Worm (Caenorhabditis elegans): Measurements from ENCODE around the gene C50B6.9.
A peak's percentile ranks its signal among the peaks of the same experiment; 100 is the strongest.

C50B6.9 gene

ce11 chrV:13357652-13358281 is 21.6 kb downstream of the C50B6.9 start, which contains the start of gene F32H5.1 (continued):
- TF ChIP-seq unc-98 (GFP tag; IDR thresholded peaks at IDR 0.05) (no peak), ceh-82 (tag; optimal IDR thresholded peaks at IDR 0.05) (no peak), C04F5.9 (tag; optimal IDR thresholded peaks at IDR 0.05) (no peak), egl-13 (tag; optimal IDR thresholded peaks at IDR 0.05) (no peak), xbp-1 (tag; optimal IDR thresholded peaks at IDR 0.05) (no peak), efl-3 (GFP tag; optimal IDR thresholded peaks at IDR 0.05) (no peak), nhr-85 (tag) (peak; percentile 65), elt-2 (tag; optimal IDR thresholded peaks at IDR 0.05) (peak; percentile 91), fkh-8 (tag; optimal IDR thresholded peaks at IDR 0.05) (no peak)

- TF ChIP-seq fkh-8 (tag; optimal IDR thresholded peaks at IDR 0.05): no peak
- peak; percentile 17 for TF ChIP-seq blmp-1 (tag; optimal IDR thresholded peaks at IDR 0.05)
- peak in 1 of 2 experiments; percentile 36 for TF ChIP-seq lin-35 (GFP tag; optimal IDR thresholded peaks at IDR 0.05)
- no peak for TF ChIP-seq mef-2 (tag; optimal IDR thresholded peaks at IDR 0.05)
- peak in 1 of 6 experiments; percentile 53 for TF ChIP-seq elt-3 (tag; optimal IDR thresholded peaks at IDR 0.05)
- no peak for TF ChIP-seq C04F5.9 (tag; optimal IDR thresholded peaks at IDR 0.05)
- no peak for TF ChIP-seq sox-4 (tag; optimal IDR thresholded peaks at IDR 0.05)
- TF ChIP-seq dsc-1 (tag; optimal IDR thresholded peaks at IDR 0.05): no peak
- peak; percentile 42; the same call in 1 of the 2 replicates for TF ChIP-seq nhr-19 (GFP tag; conservative IDR thresholded peaks at IDR 0.05)
- TF ChIP-seq C34B4.2 (tag; optimal IDR thresholded peaks at IDR 0.05): no peak
- TF ChIP-seq vab-15 (tag; optimal IDR thresholded peaks at IDR 0.05): no peak
- peak; percentile 75 for TF ChIP-seq nhr-20 (tag; optimal IDR thresholded peaks at IDR 0.05)
- TF ChIP-seq lsy-2 (tag; optimal IDR thresholded peaks at IDR 0.05): peak; percentile 12 to 64
- TF ChIP-seq tbx-2 (tag; optimal IDR thresholded peaks at IDR 0.05): peak; percentile 22
- no peak for TF ChIP-seq dpl-1 (GFP tag; optimal IDR thresholded peaks at IDR 0.05)
- TF ChIP-seq grh-1 (GFP tag; IDR thresholded peaks at IDR 0.05): peak; percentile 31; the same call in 1 of the 2 replicates
- TF ChIP-seq mab-9 (GFP tag; IDR thresholded peaks at IDR 0.05): no peak
- TF ChIP-seq nhr-71 (tag; optimal IDR thresholded peaks at IDR 0.05): peak; percentile 64
- no peak for TF ChIP-seq sptf-1 (tag; optimal IDR thresholded peaks at IDR 0.05)
- TF ChIP-seq aly-2 (tag; optimal IDR thresholded peaks at IDR 0.05): no peak
- TF ChIP-seq lin-39 (tag; optimal IDR thresholded peaks at IDR 0.05): no peak
- no peak for TF ChIP-seq aha-1 (tag; optimal IDR thresholded peaks at IDR 0.05)
- TF ChIP-seq mdl-1 (tag; optimal IDR thresholded peaks at IDR 0.05): no peak
- no peak for TF ChIP-seq swsn-7 (tag; optimal IDR thresholded peaks at IDR 0.05)
- TF ChIP-seq nhr-85 (tag): peak; percentile 95
- peak; percentile 54 for TF ChIP-seq snu-23 (GFP tag; optimal IDR thresholded peaks at IDR 0.05)
- no peak for TF ChIP-seq fos-1 (tag; optimal IDR thresholded peaks at IDR 0.05)
- no peak for TF ChIP-seq rnt-1 (tag; optimal IDR thresholded peaks at IDR 0.05)
- no peak for TF ChIP-seq ceh-90 (tag; optimal IDR thresholded peaks at IDR 0.05)
- peak; percentile 67 for TF ChIP-seq lin-14 (GFP tag; optimal IDR thresholded peaks at IDR 0.05)
- no peak for TF ChIP-seq ets-5 (GFP tag; IDR thresholded peaks at IDR 0.05)
- TF ChIP-seq efl-1 (optimal IDR thresholded peaks at IDR 0.05): no peak
- no peak for TF ChIP-seq efl-1 (GFP tag; optimal IDR thresholded peaks at IDR 0.05 in 1 of 2)
These were observed 22.8 kb downstream of the C50B6.9 start, which contains the start of gene F32H5.3 for ce11 chrV:13358823-13359592. F32H5.3 (plus strand) TSS chrV:13359335.

ce11 chrV:13360254-13360653 is 24.1 kb downstream of the C50B6.9 start, which contains the start of gene F32H5.4:
F32H5.4 (plus strand) TSS chrV:13360554.
- TF ChIP-seq efl-1 (optimal IDR thresholded peaks at IDR 0.05): no peak
- TF ChIP-seq efl-1 (GFP tag; optimal IDR thresholded peaks at IDR 0.05 in 1 of 2): peak in 1 of 2 experiments; percentile 90
- TF ChIP-seq ceh-90 (tag; optimal IDR thresholded peaks at IDR 0.05): no peak

Data from whole organism, L1 larva.